Fruit fly (Drosophila melanogaster) whole organism, pupa: ENCODE measurements around the gene CG11912.

ENCODE experiments used
- CG10348 ChIP-seq: fragments of 200-800 bp; sonication (Bioruptor generic); IDR thresholded peaks from 2 replicates; pipeline ENCODE4 v1.3.6; 2022; ENCODE audit warnings: missing biosample characterization, missing genetic modification characterization
- CG12605 ChIP-seq: fragments of 200-800 bp; sonication (Bioruptor generic); IDR thresholded peaks from 2 replicates; pipeline ENCODE4 v1.3.6; 2022; ENCODE audit warnings: missing biosample characterization, missing genetic modification characterization
- CG13204 ChIP-seq: fragments of 200-800 bp; sonication (Bioruptor generic); optimal IDR thresholded peaks from 2 replicates; lab custom pipeline; 2018; ENCODE audit warnings: missing biosample characterization, mild to moderate bottlenecking, missing genetic modification characterization, moderate library complexity
- CG14655 ChIP-seq: fragments of 200-800 bp; sonication (Bioruptor generic); optimal IDR thresholded peaks from 3 replicates; lab custom pipeline; 2017; ENCODE audit warnings: mild to moderate bottlenecking, missing biosample characterization, missing genetic modification reagents, missing genetic modification characterization
- CG15710 ChIP-seq: fragments of 200-800 bp; sonication (Bioruptor generic); optimal IDR thresholded peaks from 2 replicates; lab custom pipeline; 2018; ENCODE audit warnings: missing biosample characterization, mild to moderate bottlenecking, missing genetic modification characterization, moderate library complexity
- CG17806 ChIP-seq: fragments of 200-800 bp; sonication (Bioruptor generic); optimal IDR thresholded peaks from 2 replicates; lab custom pipeline; 2018; ENCODE audit warnings: missing biosample characterization, mild to moderate bottlenecking, missing genetic modification characterization, moderate library complexity
- CG32121 ChIP-seq: fragments of 200-800 bp; sonication (Bioruptor generic); IDR thresholded peaks from 2 replicates; pipeline ENCODE4 v1.3.6; 2022; ENCODE audit warnings: missing biosample characterization, missing genetic modification characterization
- CG34367 ChIP-seq: fragments of 200-800 bp; sonication (Bioruptor generic); optimal IDR thresholded peaks from 2 replicates; lab custom pipeline; 2018; ENCODE audit warnings: missing biosample characterization, mild to moderate bottlenecking, missing genetic modification characterization
- CG4496 ChIP-seq: fragments of 200-800 bp; sonication (Bioruptor generic); IDR thresholded peaks from 3 replicates; pipeline ENCODE4 v1.3.6; 2022; ENCODE audit warnings: missing biosample characterization, missing genetic modification characterization
- CG8159 ChIP-seq: fragments of 200-800 bp; sonication (Bioruptor generic); optimal IDR thresholded peaks from 3 replicates; lab custom pipeline; 2018; ENCODE audit warnings: missing biosample characterization, mild to moderate bottlenecking, missing genetic modification characterization, moderate library complexity
- CG8301 ChIP-seq: fragments of 200-800 bp; sonication (Bioruptor generic); optimal IDR thresholded peaks from 2 replicates; lab custom pipeline; 2018; ENCODE audit warnings: missing biosample characterization, mild to moderate bottlenecking, missing genetic modification characterization
- CG9948 ChIP-seq: fragments of 200-800 bp; sonication (Bioruptor generic); optimal IDR thresholded peaks from 2 replicates; lab custom pipeline; 2018; ENCODE audit warnings: missing biosample characterization, mild to moderate bottlenecking, missing genetic modification characterization, moderate library complexity
- D1 ChIP-seq: fragments of 200-800 bp; sonication (Bioruptor generic); optimal IDR thresholded peaks from 2 replicates; lab custom pipeline; 2018; ENCODE audit warnings: missing biosample characterization, mild to moderate bottlenecking, missing genetic modification characterization, moderate library complexity
- EcR ChIP-seq: fragments of 200-800 bp; sonication (Bioruptor generic); optimal IDR thresholded peaks from 3 replicates; lab custom pipeline; 2019; ENCODE audit warnings: missing biosample characterization, missing genetic modification characterization, mild to moderate bottlenecking, moderate library complexity, missing genetic modification reagents
- Ets98B ChIP-seq: fragments of 200-800 bp; sonication (Bioruptor generic); IDR thresholded peaks from 2 replicates; pipeline ENCODE4 v1.3.6; 2022; ENCODE audit warnings: missing biosample characterization, missing genetic modification characterization
- Pif1A ChIP-seq: fragments of 200-800 bp; sonication (Bioruptor generic); optimal IDR thresholded peaks from 3 replicates; lab custom pipeline; 2016; ENCODE audit warnings: missing biosample characterization, missing genetic modification characterization
- Pif1B ChIP-seq: fragments of 200-800 bp; sonication (Bioruptor generic); optimal IDR thresholded peaks from 3 replicates; lab custom pipeline; 2016; ENCODE audit warnings: missing biosample characterization, missing genetic modification characterization
- Snoo ChIP-seq: fragments of 200-800 bp; sonication (Bioruptor generic); optimal IDR thresholded peaks from 3 replicates; lab custom pipeline; 2017; ENCODE audit warnings: missing biosample characterization, mild to moderate bottlenecking, missing genetic modification characterization, inconsistent platforms
- fd96Ca ChIP-seq: fragments of 200-800 bp; sonication (Bioruptor generic); IDR thresholded peaks from 3 replicates; pipeline ENCODE4 v1.3.6; 2022; ENCODE audit warnings: missing biosample characterization, missing genetic modification characterization
- gl ChIP-seq: fragments of 200-800 bp; sonication (Bioruptor generic); optimal IDR thresholded peaks from 2 replicates; lab custom pipeline; 2018; ENCODE audit warnings: missing biosample characterization, mild to moderate bottlenecking, missing genetic modification characterization
- rn ChIP-seq: fragments of 200-800 bp; sonication (Bioruptor generic); IDR thresholded peaks from 2 replicates; pipeline ENCODE4 v1.3.6; 2022; ENCODE audit warnings: missing biosample characterization, missing genetic modification characterization

CG11912 gene

dm6 chr2L:319159-319558, at the start of gene CG11912:
TSS of gene CG11912 (minus strand) at chr2L:319259.
- TF ChIP-seq CG12605 (no peak), CG8159 (tag; lab: Kevin White, UChicago) (no peak), CG32121 (GFP tag; lab: Robert Waterston, UW) (no peak), CG17806 (tag; lab: Kevin White, UChicago) (no peak), fd96Ca (GFP tag; lab: Robert Waterston, UW) (no peak), Snoo (tag; lab: Kevin White, UChicago) (no peak), CG9948 (no peak), Pif1B (GFP tag; lab: Kevin White, UChicago) (no peak), CG10348 (GFP tag; lab: Robert Waterston, UW) (no peak), D1 (tag; lab: Kevin White, UChicago) (no peak), gl (tag; lab: Kevin White, UChicago) (no peak), rn (no peak), CG34367 (tag; lab: Kevin White, UChicago) (no peak), CG8301 (tag; lab: Kevin White, UChicago) (no peak), CG15710 (tag; lab: Kevin White, UChicago) (no peak)

DNA sequence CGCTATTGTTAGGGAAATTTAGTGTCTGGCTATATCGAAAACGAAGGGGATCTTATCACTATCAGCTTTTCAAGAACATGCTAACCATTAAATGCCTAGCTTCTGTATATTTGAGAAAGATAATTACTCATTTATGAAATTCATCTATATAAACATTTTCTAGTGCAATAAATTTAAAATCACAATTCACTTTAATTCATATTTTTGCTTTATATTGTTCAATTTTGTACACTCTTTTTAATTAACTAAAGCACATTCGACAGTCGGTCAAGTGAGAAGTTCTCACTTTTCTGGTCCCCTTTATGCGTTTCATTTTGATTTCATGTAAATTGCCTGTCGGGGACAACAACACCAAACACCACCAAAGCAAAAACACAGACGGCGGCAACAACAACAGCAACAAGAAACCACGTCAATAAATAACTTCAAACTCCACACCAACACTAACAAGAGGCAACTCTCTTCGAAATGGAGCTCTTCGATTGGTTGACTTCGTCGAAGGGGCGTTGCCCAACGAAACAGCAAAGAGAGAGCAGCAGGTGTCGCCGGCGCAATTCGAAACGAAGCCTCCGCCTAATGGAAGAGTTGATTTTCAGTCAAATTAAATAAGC, 49.4 kb upstream of the CG11912 start:
- TF ChIP-seq D1 (tag; lab: Kevin White, UChicago), result no peak
- no peak for TF ChIP-seq gl (tag; lab: Kevin White, UChicago)
- no peak for TF ChIP-seq rn
- no peak for TF ChIP-seq CG10348 (GFP tag; lab: Robert Waterston, UW)
- TF ChIP-seq CG32121 (GFP tag; lab: Robert Waterston, UW), result no peak
- no peak for TF ChIP-seq Pif1B (GFP tag; lab: Kevin White, UChicago)
- TF ChIP-seq Pif1A (GFP tag; lab: Kevin White, UChicago), result no peak
- no peak for TF ChIP-seq CG4496
- TF ChIP-seq CG34367 (tag; lab: Kevin White, UChicago), result no peak
- TF ChIP-seq CG9948, result no peak
- TF ChIP-seq CG17806 (tag; lab: Kevin White, UChicago), result no peak
- TF ChIP-seq Snoo (tag; lab: Kevin White, UChicago), result no peak
- TF ChIP-seq CG8159 (tag; lab: Kevin White, UChicago), result no peak
- no peak for TF ChIP-seq CG15710 (tag; lab: Kevin White, UChicago)
- TF ChIP-seq EcR (GFP tag; lab: Kevin White, UChicago), result no peak
- TF ChIP-seq Ets98B (GFP tag; lab: Robert Waterston, UW), result no peak
- no peak for TF ChIP-seq CG12605
- no peak for TF ChIP-seq CG14655 (GFP tag; lab: Kevin White, UChicago)
- TF ChIP-seq CG13204 (GFP tag; lab: Kevin White, UChicago), result no peak

DNA sequence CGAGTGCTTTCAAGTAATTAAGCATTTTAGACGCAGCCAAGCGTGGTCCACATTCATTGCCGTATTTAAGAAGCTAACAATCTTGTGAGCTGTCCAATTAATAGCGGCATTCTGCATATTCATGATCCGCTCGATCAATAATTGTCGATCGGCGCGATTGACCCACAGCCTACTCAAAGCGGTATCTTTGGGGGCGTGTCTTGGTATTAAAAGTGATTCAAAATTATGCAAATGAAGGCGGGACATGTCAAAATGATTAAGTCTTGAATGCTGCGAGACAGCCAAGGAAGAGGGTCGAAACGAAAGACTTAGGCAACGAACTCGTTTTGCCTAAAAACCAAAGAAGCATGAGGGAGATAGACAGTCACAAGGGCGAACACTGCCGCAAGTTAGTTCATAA, 47.8 kb upstream of the CG11912 start:
- no peak for TF ChIP-seq CG17806 (tag; lab: Kevin White, UChicago)
- TF ChIP-seq CG13204 (GFP tag; lab: Kevin White, UChicago), result no peak
- no peak for TF ChIP-seq CG32121 (GFP tag; lab: Robert Waterston, UW)
- no peak for TF ChIP-seq CG4496
- no peak for TF ChIP-seq Ets98B (GFP tag; lab: Robert Waterston, UW)
- no peak for TF ChIP-seq CG14655 (GFP tag; lab: Kevin White, UChicago)
- no peak for TF ChIP-seq CG15710 (tag; lab: Kevin White, UChicago)

DNA sequence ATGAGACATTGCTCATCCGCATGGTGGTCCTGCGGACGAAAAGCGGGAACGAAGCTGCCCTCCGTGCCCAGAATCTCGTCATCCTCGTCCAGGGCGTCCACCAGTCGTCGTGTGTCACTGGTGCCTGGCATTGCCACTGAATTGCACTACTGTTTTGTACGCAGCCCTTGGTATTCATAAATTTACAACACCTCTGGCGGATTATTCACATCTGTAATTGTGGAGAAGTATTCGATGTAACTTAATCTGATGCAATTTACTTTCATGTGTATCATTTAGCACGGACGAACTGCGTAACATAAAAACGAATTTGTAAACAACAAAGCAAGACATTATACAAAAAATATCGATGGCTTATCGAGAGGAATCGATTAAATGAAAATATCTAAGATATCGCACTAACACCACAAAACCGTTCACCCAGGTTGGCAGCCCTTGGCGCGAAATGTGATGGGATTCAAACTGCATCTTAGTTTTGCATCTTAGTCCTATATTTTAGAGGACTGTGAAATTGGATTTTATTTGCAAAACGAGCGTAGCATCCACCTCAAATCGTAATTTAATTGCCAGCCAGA, 38.6 kb upstream of the CG11912 start, which contains the start of gene Ent1:
Gene Ent1, minus strand, starts transcription at position 319 of the 575 bp plus-strand sequence.
- TF ChIP-seq CG10348 (GFP tag; lab: Robert Waterston, UW) (no peak), Pif1B (GFP tag; lab: Kevin White, UChicago) (no peak), CG4496 (no peak), CG14655 (GFP tag; lab: Kevin White, UChicago) (no peak), CG8159 (tag; lab: Kevin White, UChicago) (no peak), EcR (GFP tag; lab: Kevin White, UChicago) (no peak), CG34367 (tag; lab: Kevin White, UChicago) (no peak), CG32121 (GFP tag; lab: Robert Waterston, UW) (no peak), CG13204 (GFP tag; lab: Kevin White, UChicago) (no peak), gl (tag; lab: Kevin White, UChicago) (no peak), CG9948 (no peak), CG12605 (no peak), Pif1A (GFP tag; lab: Kevin White, UChicago) (no peak)

- TF ChIP-seq fd96Ca (GFP tag; lab: Robert Waterston, UW), result no peak
- no peak for TF ChIP-seq CG32121 (GFP tag; lab: Robert Waterston, UW)
- TF ChIP-seq gl (tag; lab: Kevin White, UChicago), result no peak
- TF ChIP-seq Ets98B (GFP tag; lab: Robert Waterston, UW), result no peak
- TF ChIP-seq CG14655 (GFP tag; lab: Kevin White, UChicago), result no peak
- TF ChIP-seq EcR (GFP tag; lab: Kevin White, UChicago), result no peak
- no peak for TF ChIP-seq CG10348 (GFP tag; lab: Robert Waterston, UW)
- TF ChIP-seq CG8159 (tag; lab: Kevin White, UChicago), result no peak
- TF ChIP-seq CG15710 (tag; lab: Kevin White, UChicago), result no peak
- no peak for TF ChIP-seq rn
- no peak for TF ChIP-seq Snoo (tag; lab: Kevin White, UChicago)
- TF ChIP-seq Pif1B (GFP tag; lab: Kevin White, UChicago), result no peak
- TF ChIP-seq CG34367 (tag; lab: Kevin White, UChicago), result no peak
- no peak for TF ChIP-seq CG13204 (GFP tag; lab: Kevin White, UChicago)
- no peak for TF ChIP-seq CG17806 (tag; lab: Kevin White, UChicago)
- TF ChIP-seq, all 21 proteins: peak for 0
Measured at dm6 chr2L:356234-356633, 37.2 kb upstream of the CG11912 start.
